Worm (Caenorhabditis elegans) whole organism, late embryonic: ENCODE results near the gene B0507.5.

ENCODE experiments used
- ama-1 ChIP-seq: fragments of 150-350 bp; optimal IDR thresholded peaks from 2 replicates; lab custom pipeline; 2014
- fkh-6 ChIP-seq: sonication (generic microtip); optimal IDR thresholded peaks from 2 replicates; lab custom pipeline; 2016; ENCODE audit warnings: missing genetic modification characterization, missing compliant biosample characterization
- hlh-30 ChIP-seq: sonication (generic microtip); optimal IDR thresholded peaks from 2 replicates; lab custom pipeline; 2017; ENCODE audit warnings: antibody characterized with exemption, missing genetic modification characterization, missing compliant biosample characterization; ENCODE audit not compliant: insufficient read depth
- hlh-8 ChIP-seq: sonication (generic microtip); optimal IDR thresholded peaks from 2 replicates; lab custom pipeline; 2016; ENCODE audit warnings: missing genotype, missing genetic modification characterization, missing compliant biosample characterization
- nhr-11 ChIP-seq: fragments of 150-350 bp; optimal IDR thresholded peaks from 2 replicates; lab custom pipeline; 2014; ENCODE audit warnings: missing biosample characterization, missing genetic modification characterization
- pha-2 ChIP-seq: sonication (generic microtip); optimal IDR thresholded peaks from 2 replicates; lab custom pipeline; 2017; ENCODE audit warnings: mild to moderate bottlenecking, missing genetic modification characterization, missing compliant biosample characterization
- pqm-1 ChIP-seq: sonication (generic microtip); optimal IDR thresholded peaks from 2 replicates; lab custom pipeline; 2016; ENCODE audit warnings: missing genetic modification characterization, missing compliant biosample characterization
- ref-2 ChIP-seq: sonication (generic microtip); optimal IDR thresholded peaks from 2 replicates; lab custom pipeline; 2016; ENCODE audit warnings: missing genetic modification characterization, missing compliant biosample characterization
- rnt-1 ChIP-seq: sonication (generic microtip); optimal IDR thresholded peaks from 2 replicates; lab custom pipeline; 2016; ENCODE audit warnings: missing genetic modification characterization, missing compliant biosample characterization
- tbx-2 ChIP-seq: sonication (generic microtip); optimal IDR thresholded peaks from 2 replicates; lab custom pipeline; 2016; ENCODE audit warnings: missing genetic modification characterization, missing compliant biosample characterization
- unc-55 ChIP-seq: sonication (generic microtip); optimal IDR thresholded peaks from 2 replicates; lab custom pipeline; 2017; ENCODE audit warnings: missing biosample characterization, missing genetic modification reagents, missing genetic modification characterization
- ztf-16 ChIP-seq: sonication (generic microtip); optimal IDR thresholded peaks from 2 replicates; lab custom pipeline; 2017; ENCODE audit warnings: missing genetic modification characterization, missing compliant biosample characterization

DNA sequence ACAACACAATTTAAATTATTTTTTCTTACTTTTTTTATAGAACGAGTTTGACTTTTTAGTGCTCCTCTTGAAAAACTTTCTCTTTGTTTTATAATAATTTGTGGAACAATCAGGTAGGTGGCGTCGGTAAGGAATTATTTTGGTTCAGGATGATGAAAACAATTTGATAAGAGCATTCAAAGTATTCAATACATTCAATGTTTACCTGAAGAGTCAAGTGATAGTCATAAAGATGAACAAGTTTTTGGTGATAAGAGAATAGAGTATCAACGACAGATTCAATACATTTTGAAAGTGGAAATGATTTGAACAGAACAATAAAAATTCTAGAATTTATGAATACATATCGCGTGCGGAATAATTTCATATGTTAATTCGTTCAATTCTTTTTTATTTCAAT lies 14.0 kb downstream of the B0507.5 start:
- TF ChIP-seq pqm-1 (tag; lab: Kevin White, UChicago), result no peak
- no peak for TF ChIP-seq ama-1 (lab: Kevin White, UChicago)
- TF ChIP-seq hlh-8 (tag; lab: Kevin White, UChicago), result no peak
- TF ChIP-seq unc-55, result no peak
- TF ChIP-seq rnt-1 (tag; lab: Kevin White, UChicago), result no peak
- TF ChIP-seq pha-2 (tag; lab: Kevin White, UChicago), result no peak
- no peak for TF ChIP-seq ztf-16 (tag; lab: Kevin White, UChicago)
- TF ChIP-seq tbx-2 (tag; lab: Kevin White, UChicago), result no peak
- TF ChIP-seq nhr-11, result no peak
- no peak for TF ChIP-seq ref-2 (tag; lab: Kevin White, UChicago)
- TF ChIP-seq hlh-30 (tag; lab: Kevin White, UChicago), result no peak
- no peak for TF ChIP-seq fkh-6
